Fruit fly (Drosophila melanogaster) whole organism, embryonic: ENCODE measurements around the gene trus.

Source experiments
- Bgb ChIP-seq: fragments of 200-800 bp; sonication (Bioruptor generic); IDR thresholded peaks from 2 replicates; pipeline ENCODE4 v1.3.6; 2022; ENCODE audit warnings: missing biosample characterization, missing genetic modification characterization; ENCODE audit not compliant: partially characterized antibody
- Blimp-1 ChIP-seq: fragments of 200-800 bp; sonication (Bioruptor generic); optimal IDR thresholded peaks from 3 replicates; lab custom pipeline; 2018; ENCODE audit warnings: missing biosample characterization, missing genetic modification characterization, mild to moderate bottlenecking, moderate library complexity, missing genetic modification reagents
- CG10979 ChIP-seq: fragments of 200-800 bp; sonication (Bioruptor generic); optimal IDR thresholded peaks from 2 replicates; lab custom pipeline; 2018; ENCODE audit warnings: missing biosample characterization, mild to moderate bottlenecking, missing genetic modification characterization, moderate library complexity
- CG13287 ChIP-seq: fragments of 200-800 bp; sonication (Bioruptor generic); IDR thresholded peaks from 2 replicates; pipeline ENCODE4 v1.3.6; 2022; ENCODE audit warnings: missing biosample characterization, missing genetic modification characterization; ENCODE audit not compliant: partially characterized antibody
- CG15269 ChIP-seq: fragments of 200-800 bp; sonication (Bioruptor generic); optimal IDR thresholded peaks from 2 replicates; lab custom pipeline; 2018; ENCODE audit warnings: missing biosample characterization, mild to moderate bottlenecking, missing genetic modification characterization, moderate library complexity
- CG15514 ChIP-seq: fragments of 200-800 bp; sonication (Bioruptor generic); optimal IDR thresholded peaks from 3 replicates; lab custom pipeline; 2017; ENCODE audit warnings: missing biosample characterization, missing genetic modification characterization, mild to moderate bottlenecking, moderate library complexity, missing genetic modification reagents
- CG17829 ChIP-seq: fragments of 200-800 bp; optimal IDR thresholded peaks from 2 replicates; lab custom pipeline; 2019; ENCODE audit warnings: missing biosample characterization, mild to moderate bottlenecking, missing genetic modification characterization, moderate library complexity
- CG2116 ChIP-seq: fragments of 200-800 bp; sonication (Bioruptor generic); optimal IDR thresholded peaks from 3 replicates; lab custom pipeline; 2018; ENCODE audit warnings: missing biosample characterization, mild to moderate bottlenecking, missing genetic modification characterization
- CG2129 ChIP-seq: fragments of 200-800 bp; sonication (Bioruptor generic); IDR thresholded peaks from 2 replicates; pipeline ENCODE4 v1.3.6; 2022; ENCODE audit warnings: missing biosample characterization, missing genetic modification characterization; ENCODE audit not compliant: partially characterized antibody
- CG2202 ChIP-seq: fragments of 200-800 bp; sonication (Bioruptor generic); optimal IDR thresholded peaks from 2 replicates; lab custom pipeline; 2018; ENCODE audit warnings: missing biosample characterization, mild to moderate bottlenecking, missing genetic modification characterization
- CG34224 ChIP-seq: fragments of 200-800 bp; sonication (Bioruptor generic); IDR thresholded peaks from 3 replicates; pipeline ENCODE4 v1.3.6; 2022; ENCODE audit warnings: missing biosample characterization, missing genetic modification characterization; ENCODE audit not compliant: partially characterized antibody
- CG34376 ChIP-seq: fragments of 200-800 bp; sonication (Bioruptor generic); optimal IDR thresholded peaks from 2 replicates; lab custom pipeline; 2018; ENCODE audit warnings: missing biosample characterization, mild to moderate bottlenecking, missing genetic modification characterization
- CG6791 ChIP-seq: fragments of 200-800 bp; sonication (Bioruptor generic); IDR thresholded peaks from 3 replicates; pipeline ENCODE4 v1.3.6; 2022; ENCODE audit warnings: missing biosample characterization, missing genetic modification characterization; ENCODE audit not compliant: partially characterized antibody
- CG7372 ChIP-seq: fragments of 200-800 bp; sonication (Bioruptor generic); IDR thresholded peaks from 2 replicates; pipeline ENCODE4 v1.3.6; 2022; ENCODE audit warnings: missing biosample characterization, missing genetic modification characterization
- CG9797 ChIP-seq: fragments of 200-800 bp; sonication (Bioruptor generic); optimal IDR thresholded peaks from 3 replicates; lab custom pipeline; 2018; ENCODE audit warnings: missing biosample characterization, mild to moderate bottlenecking, missing genetic modification characterization
- CrebB ChIP-seq: fragments of 200-800 bp; sonication (Bioruptor generic); optimal IDR thresholded peaks from 3 replicates; lab custom pipeline; 2018; ENCODE audit warnings: missing biosample characterization, mild to moderate bottlenecking, missing genetic modification characterization
- D19B ChIP-seq: fragments of 200-800 bp; sonication (Bioruptor generic); optimal IDR thresholded peaks from 2 replicates; lab custom pipeline; 2017; ENCODE audit warnings: missing biosample characterization, mild to moderate bottlenecking, missing genetic modification characterization
- Dll ChIP-seq: fragments of 200-800 bp; sonication (Bioruptor generic); IDR thresholded peaks from 4 replicates; pipeline ENCODE4 v1.3.6; 2022; ENCODE audit warnings: missing biosample characterization, missing genetic modification characterization; ENCODE audit not compliant: partially characterized antibody
- E2f2 ChIP-seq: fragments of 200-800 bp; sonication (Bioruptor generic); IDR thresholded peaks from 2 replicates; pipeline ENCODE4 v1.3.6; 2022; ENCODE audit warnings: missing biosample characterization, missing genetic modification characterization
- Ets65A ChIP-seq: fragments of 200-800 bp; sonication (Bioruptor generic); peaks from one replicate; lab custom pipeline; 2016; ENCODE audit warnings: missing biosample characterization, missing genetic modification characterization
- HmgZ ChIP-seq: fragments of 200-800 bp; sonication (Bioruptor generic); optimal IDR thresholded peaks from 2 replicates; lab custom pipeline; 2018; ENCODE audit warnings: missing biosample characterization, mild to moderate bottlenecking, missing genetic modification characterization
- MBD-R2 ChIP-seq: fragments of 200-800 bp; sonication (Bioruptor generic); IDR thresholded peaks from 2 replicates; pipeline ENCODE4 v1.3.6; 2022; ENCODE audit warnings: missing biosample characterization, missing genetic modification characterization
- Opbp ChIP-seq: fragments of 200-800 bp; sonication (Bioruptor generic); IDR thresholded peaks from 3 replicates; pipeline ENCODE4 v1.3.6; 2022; ENCODE audit warnings: missing biosample characterization, missing genetic modification characterization; ENCODE audit not compliant: partially characterized antibody
- Rfx ChIP-seq: fragments of 200-800 bp; sonication (Bioruptor generic); IDR thresholded peaks from 2 replicates; pipeline ENCODE4 v1.3.6; 2022; ENCODE audit warnings: missing biosample characterization, missing genetic modification characterization
- Scr ChIP-seq: fragments of 200-800 bp; sonication (Bioruptor generic); IDR thresholded peaks from 2 replicates; pipeline ENCODE4 v1.3.6; 2022; ENCODE audit warnings: missing biosample characterization, missing genetic modification characterization; ENCODE audit not compliant: partially characterized antibody
- Sin3A ChIP-seq: fragments of >200 bp; optimal IDR thresholded peaks from 2 replicates; lab custom pipeline; 2018
- Usf ChIP-seq: fragments of 200-800 bp; sonication (Bioruptor generic); optimal IDR thresholded peaks from 2 replicates; lab custom pipeline; 2017; ENCODE audit warnings: missing genotype, missing biosample characterization, missing genetic modification characterization
- amos ChIP-seq: fragments of 200-800 bp; sonication (Bioruptor generic); IDR thresholded peaks from 2 replicates; pipeline ENCODE4 v1.3.6; 2022; ENCODE audit warnings: missing biosample characterization, missing genetic modification characterization; ENCODE audit not compliant: partially characterized antibody
- dmrt99B ChIP-seq: fragments of 200-800 bp; sonication (Bioruptor generic); optimal IDR thresholded peaks from 2 replicates; lab custom pipeline; 2018; ENCODE audit warnings: missing biosample characterization, mild to moderate bottlenecking, missing genetic modification characterization, moderate library complexity
- gcm ChIP-seq: fragments of 200-800 bp; sonication (Bioruptor generic); optimal IDR thresholded peaks from 2 replicates; lab custom pipeline; 2019; ENCODE audit warnings: missing biosample characterization, mild to moderate bottlenecking, missing genetic modification characterization, moderate library complexity
- gfzf ChIP-seq: fragments of 200-800 bp; sonication (Bioruptor generic); optimal IDR thresholded peaks from 2 replicates; lab custom pipeline; 2016; ENCODE audit warnings: missing biosample characterization, mild to moderate bottlenecking, missing genetic modification characterization, moderate library complexity
- hb ChIP-seq: fragments of 200-800 bp; sonication (Bioruptor generic); IDR thresholded peaks from 3 replicates; pipeline ENCODE4 v1.3.6; 2022; ENCODE audit warnings: missing biosample characterization, missing genetic modification characterization; ENCODE audit not compliant: partially characterized antibody
- hth ChIP-seq: fragments of >200 bp; optimal IDR thresholded peaks from 2 replicates; lab custom pipeline; 2017; ENCODE audit warnings: inconsistent platforms
- insv ChIP-seq, 2 experiments: fragments of 200-800 bp; sonication (Bioruptor generic); optimal IDR thresholded peaks; 3 replicates each; lab custom pipeline; 2016 to 2018; ENCODE audit warnings: missing biosample characterization in 2 of 2, missing genetic modification characterization in 2 of 2
- knrl ChIP-seq: fragments of 200-800 bp; sonication (Bioruptor generic); IDR thresholded peaks from 3 replicates; pipeline ENCODE4 v1.3.6; 2022; ENCODE audit warnings: missing biosample characterization, missing genetic modification characterization; ENCODE audit not compliant: partially characterized antibody
- lbe ChIP-seq: fragments of 200-800 bp; sonication (Bioruptor generic); optimal IDR thresholded peaks from 2 replicates; lab custom pipeline; 2016; ENCODE audit warnings: missing biosample characterization, mild to moderate bottlenecking, missing genetic modification characterization
- nom ChIP-seq: fragments of 200-800 bp; sonication (Bioruptor generic); optimal IDR thresholded peaks from 2 replicates; lab custom pipeline; 2017; ENCODE audit warnings: missing biosample characterization, missing genetic modification characterization, mild to moderate bottlenecking, moderate library complexity, missing genetic modification reagents
- pan ChIP-seq, 4 experiments: fragments of >200 bp in 3 of 4; fragments of 200-800 bp in 1 of 4; sonication (Bioruptor generic) in 1 of 4; optimal IDR thresholded peaks in 3 of 4; IDR thresholded peaks in 1 of 4; 2 replicates each; pipeline versions ENCODE4 v1.3.6 to Lab custom; 2017 to 2022; ENCODE audit warnings: missing biosample characterization in 2 of 4, missing genetic modification characterization in 2 of 4, mixed read lengths in 1 of 4
- phol ChIP-seq: fragments of 200-800 bp; sonication (Bioruptor generic); optimal IDR thresholded peaks from 3 replicates; lab custom pipeline; 2018; ENCODE audit warnings: missing biosample characterization, mild to moderate bottlenecking, missing genetic modification characterization, moderate library complexity
- pzg ChIP-seq: fragments of 200-800 bp; sonication (Bioruptor generic); optimal IDR thresholded peaks from 3 replicates; lab custom pipeline; 2018; ENCODE audit warnings: missing biosample characterization, mild to moderate bottlenecking, missing genetic modification characterization, moderate library complexity
- row ChIP-seq: fragments of 200-800 bp; sonication (Bioruptor generic); IDR thresholded peaks from 3 replicates; pipeline ENCODE4 v1.3.6; 2022; ENCODE audit warnings: missing biosample characterization, missing genetic modification characterization
- scrt ChIP-seq: fragments of 200-800 bp; sonication (Bioruptor generic); optimal IDR thresholded peaks from 2 replicates; lab custom pipeline; 2018; ENCODE audit warnings: missing biosample characterization, mild to moderate bottlenecking, missing genetic modification characterization, moderate library complexity
- sna ChIP-seq: fragments of 200-800 bp; sonication (Bioruptor generic); IDR thresholded peaks from 2 replicates; pipeline ENCODE4 v1.3.6; 2022; ENCODE audit warnings: missing biosample characterization, missing genetic modification characterization; ENCODE audit not compliant: partially characterized antibody
- stwl ChIP-seq: fragments of 200-800 bp; sonication (Bioruptor generic); optimal IDR thresholded peaks from 3 replicates; lab custom pipeline; 2018; ENCODE audit warnings: missing biosample characterization, mild to moderate bottlenecking, missing genetic modification characterization, moderate library complexity
- zen2 ChIP-seq: fragments of 200-800 bp; sonication (Bioruptor generic); IDR thresholded peaks from 3 replicates; pipeline ENCODE4 v1.3.6; 2022; ENCODE audit warnings: missing biosample characterization, missing genetic modification characterization; ENCODE audit not compliant: partially characterized antibody
- zf30C ChIP-seq: fragments of 200-800 bp; sonication (Bioruptor generic); optimal IDR thresholded peaks from 3 replicates; lab custom pipeline; 2018; ENCODE audit warnings: missing biosample characterization, mild to moderate bottlenecking, missing genetic modification characterization

Gene trus

dm6 chr3R:12413274-12413958 lies 43.0 kb upstream of the trus start, which contains the start of the genes Dip-C and pps (continued):
- TF ChIP-seq CG9797 (GFP tag; lab: Kevin White, UChicago) (peak; percentile 70), Ets65A (GFP tag; lab: Kevin White, UChicago) (peak; percentile 22), sna (GFP tag; lab: Robert Waterston, UW) (peak; percentile 62; the same call in 1 of the 2 replicates), Scr (GFP tag; lab: Robert Waterston, UW) (peak; percentile 76), CG34224 (peak; percentile 70), Usf (GFP tag; lab: Kevin White, UChicago) (no peak), pan (optimal IDR thresholded peaks at IDR 0.05; lab: Kevin White, UChicago) (no peak), pan (GFP tag; optimal IDR thresholded peaks at IDR 0.05 in 1 of 2, IDR thresholded peaks at IDR 0.05 in 1 of 2) (peak in 1 of 2 experiments; percentile 9), hth (lab: Kevin White, UChicago) (no peak), Bgb (GFP tag; lab: Robert Waterston, UW) (peak; percentile 74), amos (GFP tag; lab: Robert Waterston, UW) (peak; percentile 82), Opbp (GFP tag; lab: Robert Waterston, UW) (peak; percentile 70), MBD-R2 (GFP tag; lab: Robert Waterston, UW) (peak; percentile 84), CG13287 (GFP tag; lab: Robert Waterston, UW) (peak; percentile 85), Blimp-1 (GFP tag; lab: Kevin White, UChicago) (no peak), CG10979 (tag; lab: Kevin White, UChicago) (peak; percentile 18), lbe (GFP tag; lab: Kevin White, UChicago) (no peak), CG17829 (tag; lab: Kevin White, UChicago) (peak; percentile 56), CG15269 (tag; lab: Kevin White, UChicago) (no peak), scrt (GFP tag; lab: Kevin White, UChicago) (no peak), stwl (tag; lab: Kevin White, UChicago) (peak; percentile 91), dmrt99B (tag; lab: Kevin White, UChicago) (no peak), zf30C (GFP tag; lab: Kevin White, UChicago) (no peak), knrl (peak; percentile 76), Rfx (GFP tag; lab: Robert Waterston, UW) (0 out of 2 replicates have a peak, but pooled peaks have one; percentile 12), CG7372 (GFP tag; lab: Robert Waterston, UW) (no peak), pzg (GFP tag; lab: Kevin White, UChicago) (peak; percentile 69), gfzf (GFP tag; lab: Kevin White, UChicago) (peak; percentile 80), phol (tag; lab: Kevin White, UChicago) (peak; percentile 46), insv (GFP tag; optimal IDR thresholded peaks at IDR 0.05; lab: Kevin White, UChicago) (peak in 1 of 2 experiments; percentile 22), zen2 (GFP tag; lab: Robert Waterston, UW) (peak; percentile 55; the same call in 2 of the 3 replicates), row (GFP tag; lab: Robert Waterston, UW) (peak; percentile 73), gcm (GFP tag; lab: Kevin White, UChicago) (peak; percentile 60), CG34376 (peak; percentile 44), CG2129 (GFP tag; lab: Robert Waterston, UW) (peak; percentile 40; the same call in 1 of the 2 replicates), Sin3A (lab: Kevin White, UChicago) (peak; percentile 61), CrebB (tag; lab: Kevin White, UChicago) (no peak), Dll (GFP tag; lab: Robert Waterston, UW) (peak; percentile 75), nom (GFP tag; lab: Kevin White, UChicago) (peak; percentile 43), hb (GFP tag; lab: Robert Waterston, UW) (peak; percentile 40; the same call in 1 of the 3 replicates), CG6791 (GFP tag; lab: Robert Waterston, UW) (peak; percentile 81), CG2116 (GFP tag; lab: Kevin White, UChicago) (peak; percentile 35), CG15514 (GFP tag; lab: Kevin White, UChicago) (peak; percentile 99), CG2202 (tag; lab: Kevin White, UChicago) (no peak), HmgZ (peak; percentile 12), D19B (GFP tag; lab: Kevin White, UChicago) (no peak), E2f2 (GFP tag; lab: Robert Waterston, UW) (peak; percentile 20; the same call in 1 of the 2 replicates)
